Worm (Caenorhabditis elegans) whole organism, midembryonic: ENCODE results near the gene nlp-67.

ENCODE experiments used
- T22C8.4 ChIP-seq: fragments of 200-800 bp; sonication (Bioruptor generic); IDR thresholded peaks from 2 replicates; pipeline ENCODE4 v1.3.6; 2022; ENCODE audit warnings: missing genetic modification characterization, missing compliant biosample characterization
- cog-1 ChIP-seq: sonication (generic microtip); optimal IDR thresholded peaks from 2 replicates; lab custom pipeline; 2016; ENCODE audit warnings: missing genetic modification characterization, missing compliant biosample characterization
- flt-1 ChIP-seq: fragments of 200-800 bp; sonication (Bioruptor generic); IDR thresholded peaks from 2 replicates; pipeline ENCODE4 v1.3.6; 2022; ENCODE audit warnings: missing genetic modification characterization, missing compliant biosample characterization
- klf-2 ChIP-seq: fragments of 200-800 bp; sonication (Bioruptor generic); conservative IDR thresholded peaks from 2 replicates; pipeline ENCODE4 v1.3.6; 2022; ENCODE audit warnings: missing genetic modification reagents, missing genetic modification characterization, missing compliant biosample characterization
- med-1 ChIP-seq: sonication (generic microtip); optimal IDR thresholded peaks from 2 replicates; lab custom pipeline; 2017; ENCODE audit warnings: missing genetic modification characterization, mild to moderate bottlenecking, missing compliant biosample characterization, antibody characterized with exemption, missing genetic modification reagents; ENCODE audit not compliant: insufficient read depth
- ref-1 ChIP-seq: fragments of 200-800 bp; sonication (Bioruptor generic); conservative IDR thresholded peaks from 2 replicates; pipeline ENCODE4 v1.3.6; 2022; ENCODE audit warnings: missing genetic modification reagents, missing genetic modification characterization, missing compliant biosample characterization
- tab-1 ChIP-seq: fragments of 200-800 bp; sonication (Bioruptor generic); IDR thresholded peaks from 2 replicates; pipeline ENCODE4 v1.3.6; 2022; ENCODE audit warnings: missing genetic modification characterization, missing compliant biosample characterization
- ztf-23 ChIP-seq: fragments of 200-800 bp; sonication (Bioruptor generic); IDR thresholded peaks from 2 replicates; pipeline ENCODE4 v1.3.6; 2022; ENCODE audit warnings: missing genetic modification reagents, missing genetic modification characterization, missing compliant biosample characterization
- ztf-29 ChIP-seq: fragments of 200-800 bp; sonication (Bioruptor generic); IDR thresholded peaks from 2 replicates; pipeline ENCODE4 v1.3.6; 2022; ENCODE audit warnings: missing genetic modification reagents, missing genetic modification characterization, missing compliant biosample characterization

Gene nlp-67

DNA sequence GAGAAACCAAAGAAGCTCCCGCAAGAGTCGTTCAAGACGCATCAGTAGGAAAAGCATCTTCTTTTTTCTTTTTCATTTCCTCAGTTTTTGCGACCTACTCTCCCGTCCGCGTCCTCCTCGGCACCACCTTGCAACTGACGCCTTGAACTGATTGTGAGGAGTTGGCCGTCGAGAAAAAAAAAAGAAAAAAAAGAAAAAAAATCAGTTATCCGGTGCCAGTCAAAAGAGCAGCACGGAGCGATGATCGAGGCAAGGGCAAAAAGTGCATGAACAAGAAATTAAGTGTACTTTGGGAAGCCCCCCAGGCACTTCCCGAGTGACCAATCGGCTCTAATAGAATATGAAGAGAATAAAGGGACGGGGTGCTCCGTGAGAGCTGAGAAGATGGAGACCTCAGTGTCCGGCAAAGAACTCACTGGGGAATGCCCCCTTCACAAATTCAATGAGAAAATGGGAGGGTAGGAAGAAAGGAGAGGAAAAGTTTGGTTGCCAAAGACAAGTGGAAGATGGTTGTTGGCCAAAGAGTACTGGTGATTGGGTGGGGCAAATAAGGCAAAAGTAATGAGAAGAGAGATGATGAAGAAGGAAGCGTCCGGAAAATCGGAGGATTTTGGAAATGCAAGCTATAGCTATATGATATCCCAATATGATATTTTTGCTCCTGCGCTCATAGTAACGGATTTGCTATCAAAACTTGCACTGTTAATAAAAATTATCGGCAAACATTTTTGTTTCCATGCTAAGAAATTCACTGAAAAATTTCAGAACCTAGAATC lies 28.8 kb upstream of the nlp-67 start:
- TF ChIP-seq tab-1 (GFP tag; lab: Robert Waterston, UW) = no peak
- no peak for TF ChIP-seq med-1
- no peak for TF ChIP-seq ref-1 (GFP tag; lab: Robert Waterston, UW)
- TF ChIP-seq T22C8.4 (GFP tag; lab: Robert Waterston, UW) = no peak
- TF ChIP-seq cog-1 (tag; lab: Kevin White, UChicago) = no peak
- TF ChIP-seq klf-2 (GFP tag; lab: Robert Waterston, UW) = no peak

DNA sequence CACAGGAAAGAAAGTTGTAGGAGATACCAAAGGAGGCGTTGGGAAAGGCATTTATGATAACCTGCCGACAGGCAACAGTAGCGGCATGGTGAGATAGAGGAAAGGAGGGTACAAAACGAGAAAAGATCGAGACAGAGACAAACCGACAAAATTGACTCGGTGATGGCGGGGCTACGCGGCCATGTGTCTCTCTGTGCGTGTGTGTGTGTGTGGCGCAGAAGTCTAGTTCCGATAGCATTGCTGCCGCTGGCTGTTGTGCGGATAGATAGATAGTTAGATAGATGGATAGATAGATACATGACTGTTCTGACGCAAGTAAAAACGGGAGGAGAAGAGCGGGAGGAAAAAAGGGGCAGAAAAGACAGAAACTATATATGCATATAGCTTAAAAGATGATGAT lies 27.3 kb upstream of the nlp-67 start:
- TF ChIP-seq flt-1 (GFP tag; lab: Robert Waterston, UW) (no peak), ztf-29 (GFP tag; lab: Robert Waterston, UW) (no peak), med-1 (no peak), tab-1 (GFP tag; lab: Robert Waterston, UW) (no peak), ref-1 (GFP tag; lab: Robert Waterston, UW) (no peak), T22C8.4 (GFP tag; lab: Robert Waterston, UW) (no peak), klf-2 (GFP tag; lab: Robert Waterston, UW) (no peak), ztf-23 (no peak), cog-1 (tag; lab: Kevin White, UChicago) (no peak)

DNA sequence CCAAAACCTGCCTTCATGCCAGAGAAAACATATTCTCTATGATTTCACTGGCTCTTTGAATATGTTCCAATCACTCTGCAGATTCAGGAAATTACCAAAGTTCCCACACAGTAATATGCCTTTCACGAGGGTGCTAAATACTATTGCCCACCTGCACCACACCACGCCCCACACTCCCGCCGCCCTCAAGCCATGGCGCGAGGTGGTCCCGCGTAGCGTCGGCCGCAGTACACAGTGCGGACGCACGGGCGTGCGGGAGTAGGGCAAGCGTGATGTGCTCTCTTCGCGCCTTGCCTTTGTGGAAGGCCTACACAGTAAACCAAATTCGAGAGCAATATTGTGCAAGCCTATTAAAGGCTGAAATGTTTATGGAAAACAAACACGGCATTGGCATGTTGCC lies 26.7 kb upstream of the nlp-67 start:
- no peak for TF ChIP-seq T22C8.4 (GFP tag; lab: Robert Waterston, UW)
- TF ChIP-seq med-1 = no peak
- TF ChIP-seq ref-1 (GFP tag; lab: Robert Waterston, UW) = no peak; the same call in 1 of the 2 replicates
- TF ChIP-seq klf-2 (GFP tag; lab: Robert Waterston, UW) = no peak
- TF ChIP-seq cog-1 (tag; lab: Kevin White, UChicago) = no peak
- TF ChIP-seq tab-1 (GFP tag; lab: Robert Waterston, UW) = no peak
- TF ChIP-seq flt-1 (GFP tag; lab: Robert Waterston, UW) = no peak
- no peak for TF ChIP-seq ztf-29 (GFP tag; lab: Robert Waterston, UW)
- TF ChIP-seq ztf-23 = no peak

DNA sequence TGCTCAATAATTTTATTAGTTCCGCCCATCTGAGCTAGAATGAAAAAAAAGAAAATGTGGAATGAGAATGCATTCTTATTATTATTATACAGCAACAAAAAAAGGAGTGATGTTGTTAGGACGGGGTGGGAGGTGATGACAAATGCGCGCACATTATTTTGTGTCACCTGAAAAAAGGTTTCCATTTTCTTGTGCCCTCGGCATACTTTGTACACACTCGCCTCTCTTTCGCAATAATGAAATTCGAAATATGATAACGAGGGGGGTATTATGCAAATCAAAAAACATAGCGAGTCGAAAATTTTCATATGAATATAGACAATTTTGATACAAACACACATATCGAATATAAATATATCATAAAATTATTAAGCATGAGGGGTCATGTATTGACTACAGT lies 24.8 kb upstream of the nlp-67 start:
- TF ChIP-seq ref-1 (GFP tag; lab: Robert Waterston, UW) (no peak), tab-1 (GFP tag; lab: Robert Waterston, UW) (no peak), ztf-23 (no peak), cog-1 (tag; lab: Kevin White, UChicago) (no peak), ztf-29 (GFP tag; lab: Robert Waterston, UW) (no peak), klf-2 (GFP tag; lab: Robert Waterston, UW) (no peak), T22C8.4 (GFP tag; lab: Robert Waterston, UW) (no peak), flt-1 (GFP tag; lab: Robert Waterston, UW) (no peak), med-1 (no peak)

DNA sequence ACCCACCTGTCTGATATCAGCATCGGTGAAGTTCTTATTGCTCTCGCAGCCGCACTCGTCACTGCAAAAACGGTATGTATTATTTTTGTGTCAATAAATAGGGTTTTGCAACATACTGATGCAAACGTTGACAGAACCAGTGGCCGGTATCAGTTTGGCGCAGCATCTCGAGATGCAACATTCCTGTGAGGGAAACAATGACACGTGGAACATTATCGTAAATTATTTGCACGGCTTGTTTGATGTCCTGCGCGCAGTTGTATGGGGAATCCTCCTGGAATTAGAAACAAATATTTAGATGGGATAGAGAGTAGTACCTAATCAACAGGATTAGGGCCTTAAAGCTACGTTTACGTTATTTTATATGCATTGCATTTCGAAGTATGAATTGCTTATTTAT lies 23.2 kb upstream of the nlp-67 start:
- no peak for TF ChIP-seq ref-1 (GFP tag; lab: Robert Waterston, UW)
- no peak for TF ChIP-seq cog-1 (tag; lab: Kevin White, UChicago)
- TF ChIP-seq T22C8.4 (GFP tag; lab: Robert Waterston, UW) = no peak
- no peak for TF ChIP-seq ztf-29 (GFP tag; lab: Robert Waterston, UW)
- TF ChIP-seq klf-2 (GFP tag; lab: Robert Waterston, UW) = no peak
- TF ChIP-seq tab-1 (GFP tag; lab: Robert Waterston, UW) = no peak
- TF ChIP-seq ztf-23 = no peak
- no peak for TF ChIP-seq flt-1 (GFP tag; lab: Robert Waterston, UW)
- no peak for TF ChIP-seq med-1

DNA sequence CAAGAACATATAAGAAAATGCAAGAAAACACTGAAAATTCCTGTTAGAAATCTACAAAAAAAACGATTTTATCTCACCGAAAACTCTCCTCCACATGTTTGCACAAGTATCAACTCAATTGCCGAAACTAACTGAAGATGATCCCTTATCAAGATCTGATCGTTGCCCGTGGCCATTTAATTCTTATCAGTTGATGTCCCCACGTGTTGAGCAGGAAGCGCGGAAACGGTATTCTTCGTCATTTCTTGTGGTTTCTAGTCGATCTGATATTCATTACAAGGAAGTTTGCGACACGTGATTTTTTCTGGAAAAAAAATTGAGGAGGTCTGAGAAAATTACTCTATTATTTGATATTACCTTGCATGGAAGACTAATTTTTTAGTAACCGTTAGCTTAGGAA lies 20.8 kb upstream of the nlp-67 start, which contains the start of gene F09C8.1:
Gene F09C8.1, minus strand, starts transcription at position 123 of the 400 bp plus-strand sequence.
- TF ChIP-seq T22C8.4 (GFP tag; lab: Robert Waterston, UW) = no peak
- no peak for TF ChIP-seq med-1
- TF ChIP-seq ztf-23 = no peak
- TF ChIP-seq cog-1 (tag; lab: Kevin White, UChicago) = no peak
- TF ChIP-seq tab-1 (GFP tag; lab: Robert Waterston, UW) = no peak

DNA sequence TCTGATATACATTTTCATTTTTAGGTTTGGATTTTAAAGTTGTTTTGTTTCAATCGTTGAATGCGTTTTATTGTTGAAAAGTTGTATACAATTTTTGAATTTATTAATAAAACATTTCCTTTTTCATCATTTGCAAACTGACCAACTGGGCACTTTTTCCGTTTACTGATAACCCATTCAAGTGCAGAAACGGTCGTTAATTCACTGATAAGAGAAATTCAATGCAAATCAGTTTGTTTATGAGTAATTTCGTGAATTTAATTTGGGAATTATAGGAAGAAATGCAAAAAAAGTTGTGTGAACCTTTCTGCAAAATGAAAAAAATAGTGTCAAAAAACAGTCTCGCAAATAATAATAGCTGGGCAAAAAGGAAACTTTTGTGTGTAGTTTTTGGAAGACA lies 17.7 kb upstream of the nlp-67 start:
- TF ChIP-seq cog-1 (tag; lab: Kevin White, UChicago) (no peak), ref-1 (GFP tag; lab: Robert Waterston, UW) (no peak), klf-2 (GFP tag; lab: Robert Waterston, UW) (no peak)

DNA sequence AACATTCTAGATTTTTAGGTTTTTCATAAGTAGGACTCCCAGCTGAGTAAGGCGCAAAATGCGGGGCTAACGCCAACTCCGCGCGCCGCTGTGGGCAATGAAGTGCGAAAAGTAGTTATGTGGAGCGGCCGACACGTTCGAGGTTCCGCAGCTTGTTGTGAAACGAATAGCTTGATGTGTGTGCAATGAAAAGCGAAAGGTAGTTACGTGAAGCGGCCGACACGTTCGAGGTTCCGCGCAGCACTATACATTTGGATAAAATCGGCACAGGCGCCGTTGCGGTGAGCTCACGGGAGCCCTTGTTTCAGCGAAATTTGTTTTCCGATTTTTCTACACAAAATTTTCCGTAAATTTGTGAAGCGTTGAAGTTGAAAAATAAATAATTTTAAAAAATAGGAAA lies 17.2 kb upstream of the nlp-67 start:
- no peak for TF ChIP-seq flt-1 (GFP tag; lab: Robert Waterston, UW)
- no peak for TF ChIP-seq T22C8.4 (GFP tag; lab: Robert Waterston, UW)
- no peak for TF ChIP-seq ztf-29 (GFP tag; lab: Robert Waterston, UW)
- no peak for TF ChIP-seq ref-1 (GFP tag; lab: Robert Waterston, UW)
- no peak for TF ChIP-seq tab-1 (GFP tag; lab: Robert Waterston, UW)
- no peak for TF ChIP-seq med-1

DNA sequence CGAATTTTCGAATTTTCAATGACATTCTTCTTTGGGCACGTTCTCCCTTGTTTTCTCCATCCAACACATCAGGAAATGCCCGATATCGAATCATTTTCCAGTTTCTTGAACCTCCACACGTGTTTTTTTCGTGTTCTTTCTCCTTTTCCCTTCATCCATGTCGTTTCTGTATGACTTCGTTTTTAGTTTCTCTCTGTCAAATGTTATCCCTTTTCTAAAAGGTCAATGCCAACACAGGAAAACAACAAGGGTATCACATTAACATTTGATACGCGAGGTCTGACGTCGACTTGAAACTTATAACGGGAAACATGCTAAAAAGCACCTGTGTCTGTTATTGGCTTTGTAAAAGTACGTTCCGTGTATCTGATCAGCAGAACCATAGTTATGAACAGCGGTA lies 11.3 kb upstream of the nlp-67 start:
- TF ChIP-seq ztf-29 (GFP tag; lab: Robert Waterston, UW) = no peak
- no peak for TF ChIP-seq ztf-23
- TF ChIP-seq klf-2 (GFP tag; lab: Robert Waterston, UW) = no peak
- TF ChIP-seq T22C8.4 (GFP tag; lab: Robert Waterston, UW) = no peak
- no peak for TF ChIP-seq ref-1 (GFP tag; lab: Robert Waterston, UW)
- no peak for TF ChIP-seq med-1
